Fruit fly (Drosophila melanogaster) whole organism, embryonic: ENCODE data around the gene MFS18.
A peak's percentile ranks its signal among the peaks of the same experiment; 100 is the strongest.

Experiments used
- Ada2b ChIP-seq: fragments of 200-800 bp; sonication (Bioruptor generic); IDR thresholded peaks from 2 replicates; pipeline ENCODE4 v1.3.6; 2022; ENCODE audit warnings: missing biosample characterization, missing genetic modification characterization
- Bgb ChIP-seq: fragments of 200-800 bp; sonication (Bioruptor generic); IDR thresholded peaks from 2 replicates; pipeline ENCODE4 v1.3.6; 2022; ENCODE audit warnings: missing biosample characterization, missing genetic modification characterization; ENCODE audit not compliant: partially characterized antibody
- CG10543 ChIP-seq: fragments of 200-800 bp; sonication (Bioruptor generic); optimal IDR thresholded peaks from 3 replicates; lab custom pipeline; 2017; ENCODE audit warnings: missing biosample characterization, mild to moderate bottlenecking, missing genetic modification characterization, moderate library complexity
- CG11085 ChIP-seq: fragments of 200-800 bp; sonication (Bioruptor generic); IDR thresholded peaks from 2 replicates; pipeline ENCODE4 v1.3.6; 2022; ENCODE audit warnings: missing biosample characterization, missing genetic modification characterization
- CG11398 ChIP-seq: fragments of 200-800 bp; sonication (Bioruptor generic); optimal IDR thresholded peaks from 2 replicates; lab custom pipeline; 2016; ENCODE audit warnings: missing biosample characterization, missing genetic modification characterization
- CG11560 ChIP-seq: fragments of 200-800 bp; sonication (Bioruptor generic); IDR thresholded peaks from 3 replicates; pipeline ENCODE4 v1.3.6; 2022; ENCODE audit warnings: missing biosample characterization, missing genetic modification characterization
- CG12744 ChIP-seq: fragments of 200-800 bp; sonication (Bioruptor generic); optimal IDR thresholded peaks from 2 replicates; lab custom pipeline; 2016; ENCODE audit warnings: missing biosample characterization, missing genetic modification characterization
- CG13894 ChIP-seq: fragments of 200-800 bp; sonication (Bioruptor generic); optimal IDR thresholded peaks from 3 replicates; lab custom pipeline; 2018; ENCODE audit warnings: missing biosample characterization, mild to moderate bottlenecking, missing genetic modification characterization, moderate library complexity
- CG15073 ChIP-seq: fragments of 200-800 bp; sonication (Bioruptor generic); optimal IDR thresholded peaks from 2 replicates; lab custom pipeline; 2016; ENCODE audit warnings: missing biosample characterization, missing genetic modification characterization
- CG16813 ChIP-seq: fragments of 200-800 bp; sonication (Bioruptor generic); IDR thresholded peaks from 3 replicates; pipeline ENCODE4 v1.3.6; 2022; ENCODE audit warnings: missing biosample characterization, missing genetic modification characterization; ENCODE audit not compliant: partially characterized antibody
- CG17612 ChIP-seq: fragments of 200-800 bp; sonication (Bioruptor generic); IDR thresholded peaks from 2 replicates; pipeline ENCODE4 v1.3.6; 2022; ENCODE audit warnings: missing biosample characterization, missing genetic modification characterization
- CG17802 ChIP-seq: fragments of 200-800 bp; sonication (Bioruptor generic); optimal IDR thresholded peaks from 2 replicates; lab custom pipeline; 2018; ENCODE audit warnings: missing biosample characterization, mild to moderate bottlenecking, missing genetic modification characterization, moderate library complexity
- CG18619 ChIP-seq: fragments of 200-800 bp; sonication (Bioruptor generic); optimal IDR thresholded peaks from 3 replicates; lab custom pipeline; 2017; ENCODE audit warnings: missing biosample characterization, mild to moderate bottlenecking, missing genetic modification characterization
- CG30403 ChIP-seq: fragments of 200-800 bp; sonication (Bioruptor generic); optimal IDR thresholded peaks from 3 replicates; lab custom pipeline; 2016; ENCODE audit warnings: missing biosample characterization, missing genetic modification characterization
- CG32767 ChIP-seq: fragments of 200-800 bp; sonication (Bioruptor generic); IDR thresholded peaks from 2 replicates; pipeline ENCODE4 v1.3.6; 2022; ENCODE audit warnings: missing biosample characterization, missing genetic modification characterization
- CG3847 ChIP-seq: fragments of 200-800 bp; sonication (Bioruptor generic); IDR thresholded peaks from 2 replicates; pipeline ENCODE4 v1.3.6; 2022; ENCODE audit warnings: missing biosample characterization, missing genetic modification characterization
- CG4282 ChIP-seq: fragments of 200-800 bp; sonication (Bioruptor generic); optimal IDR thresholded peaks from 2 replicates; lab custom pipeline; 2016; ENCODE audit warnings: missing biosample characterization, missing genetic modification characterization
- CG6175 ChIP-seq: fragments of 200-800 bp; sonication (Bioruptor generic); IDR thresholded peaks from 3 replicates; pipeline ENCODE4 v1.3.6; 2022; ENCODE audit warnings: missing biosample characterization, missing genetic modification characterization
- CG6654 ChIP-seq: fragments of 200-800 bp; sonication (Bioruptor generic); optimal IDR thresholded peaks from 2 replicates; lab custom pipeline; 2017; ENCODE audit warnings: missing biosample characterization, mild to moderate bottlenecking, missing genetic modification characterization
- CG7556 ChIP-seq: fragments of 200-800 bp; sonication (Bioruptor generic); optimal IDR thresholded peaks from 2 replicates; lab custom pipeline; 2017; ENCODE audit warnings: missing biosample characterization, mild to moderate bottlenecking, missing genetic modification characterization
- CG7786 ChIP-seq: fragments of 200-800 bp; sonication (Bioruptor generic); optimal IDR thresholded peaks from 2 replicates; lab custom pipeline; 2016; ENCODE audit warnings: missing biosample characterization, missing genetic modification characterization
- CG8089 ChIP-seq: fragments of 200-800 bp; sonication (Bioruptor generic); optimal IDR thresholded peaks from 3 replicates; lab custom pipeline; 2016; ENCODE audit warnings: missing biosample characterization, missing genetic modification characterization
- D19B ChIP-seq: fragments of 200-800 bp; sonication (Bioruptor generic); optimal IDR thresholded peaks from 2 replicates; lab custom pipeline; 2017; ENCODE audit warnings: missing biosample characterization, mild to moderate bottlenecking, missing genetic modification characterization
- Dref ChIP-seq: fragments of 200-800 bp; sonication (Bioruptor generic); IDR thresholded peaks from 2 replicates; pipeline ENCODE4 v1.3.6; 2022; ENCODE audit warnings: missing biosample characterization, missing genetic modification characterization
- Eip74EF ChIP-seq, 2 experiments: fragments of 200-800 bp in 1 of 2; fragments of >200 bp in 1 of 2; sonication (Bioruptor generic) in 1 of 2; optimal IDR thresholded peaks; 2 replicates each; lab custom pipeline; 2017 to 2019; ENCODE audit warnings: missing biosample characterization in 2 of 2, missing genetic modification characterization in 2 of 2, mild to moderate bottlenecking in 1 of 2, moderate library complexity in 1 of 2
- Fer3 ChIP-seq: fragments of 200-800 bp; sonication (Bioruptor generic); optimal IDR thresholded peaks from 2 replicates; lab custom pipeline; 2018; ENCODE audit warnings: missing biosample characterization, mild to moderate bottlenecking, missing genetic modification characterization, moderate library complexity
- HLH54F ChIP-seq: fragments of 200-800 bp; sonication (Bioruptor generic); optimal IDR thresholded peaks from 3 replicates; lab custom pipeline; 2016; ENCODE audit warnings: missing biosample characterization, missing genetic modification characterization
- Max ChIP-seq: fragments of 200-800 bp; sonication (Bioruptor generic); optimal IDR thresholded peaks from 2 replicates; lab custom pipeline; 2016; ENCODE audit warnings: missing biosample characterization, mild to moderate bottlenecking, missing genetic modification characterization
- Nf-YB ChIP-seq: fragments of 200-800 bp; sonication (Bioruptor generic); optimal IDR thresholded peaks from 3 replicates; lab custom pipeline; 2019; ENCODE audit warnings: missing biosample characterization, mild to moderate bottlenecking, missing genetic modification characterization, moderate library complexity
- Sox102F ChIP-seq: fragments of 200-800 bp; sonication (Bioruptor generic); optimal IDR thresholded peaks from 2 replicates; lab custom pipeline; 2018; ENCODE audit warnings: missing biosample characterization, mild to moderate bottlenecking, missing genetic modification characterization, moderate library complexity
- amos ChIP-seq: fragments of 200-800 bp; sonication (Bioruptor generic); IDR thresholded peaks from 2 replicates; pipeline ENCODE4 v1.3.6; 2022; ENCODE audit warnings: missing biosample characterization, missing genetic modification characterization; ENCODE audit not compliant: partially characterized antibody
- ato ChIP-seq: fragments of 200-800 bp; sonication (Bioruptor generic); IDR thresholded peaks from 2 replicates; pipeline ENCODE4 v1.3.6; 2022; ENCODE audit warnings: missing biosample characterization, missing genetic modification characterization; ENCODE audit not compliant: partially characterized antibody
- bsh ChIP-seq, 2 experiments: fragments of 200-800 bp; sonication (Bioruptor generic); optimal IDR thresholded peaks; 2 replicates each; lab custom pipeline; 2017 to 2018; ENCODE audit warnings: mild to moderate bottlenecking in 2 of 2, missing biosample characterization in 2 of 2, missing genetic modification characterization in 2 of 2, moderate library complexity in 1 of 2
- crc ChIP-seq: fragments of 200-800 bp; sonication (Bioruptor generic); optimal IDR thresholded peaks from 2 replicates; lab custom pipeline; 2016; ENCODE audit warnings: missing biosample characterization, missing genetic modification characterization
- fd64A ChIP-seq: fragments of 200-800 bp; sonication (Bioruptor generic); optimal IDR thresholded peaks from 3 replicates; lab custom pipeline; 2018; ENCODE audit warnings: missing biosample characterization, mild to moderate bottlenecking, missing genetic modification characterization
- fu2 ChIP-seq: fragments of 200-800 bp; sonication (Bioruptor generic); optimal IDR thresholded peaks from 2 replicates; lab custom pipeline; 2016; ENCODE audit warnings: missing biosample characterization, missing genetic modification characterization
- gcm2 ChIP-seq: fragments of 200-800 bp; sonication (Bioruptor generic); optimal IDR thresholded peaks from 2 replicates; lab custom pipeline; 2016; ENCODE audit warnings: missing biosample characterization, missing genetic modification characterization
- grn ChIP-seq: fragments of 200-800 bp; sonication (Bioruptor generic); optimal IDR thresholded peaks from 3 replicates; lab custom pipeline; 2017; ENCODE audit warnings: missing biosample characterization, missing genetic modification characterization
- jumu ChIP-seq: fragments of 200-800 bp; sonication (Bioruptor generic); optimal IDR thresholded peaks from 3 replicates; lab custom pipeline; 2016; ENCODE audit warnings: missing biosample characterization, missing genetic modification characterization
- mirr ChIP-seq: fragments of 200-800 bp; sonication (Bioruptor generic); optimal IDR thresholded peaks from 3 replicates; lab custom pipeline; 2018; ENCODE audit warnings: missing biosample characterization, mild to moderate bottlenecking, missing genetic modification characterization
- phol ChIP-seq: fragments of 200-800 bp; sonication (Bioruptor generic); optimal IDR thresholded peaks from 3 replicates; lab custom pipeline; 2018; ENCODE audit warnings: missing biosample characterization, mild to moderate bottlenecking, missing genetic modification characterization, moderate library complexity
- pros ChIP-seq: fragments of 200-800 bp; sonication (Bioruptor generic); optimal IDR thresholded peaks from 3 replicates; lab custom pipeline; 2019; ENCODE audit warnings: missing biosample characterization, mild to moderate bottlenecking, missing genetic modification characterization, moderate library complexity
- pum ChIP-seq: fragments of 200-800 bp; sonication (Bioruptor generic); optimal IDR thresholded peaks from 2 replicates; lab custom pipeline; 2016; ENCODE audit warnings: missing biosample characterization, missing genetic modification characterization
- ro ChIP-seq: fragments of 200-800 bp; sonication (Bioruptor generic); IDR thresholded peaks from 2 replicates; pipeline ENCODE4 v1.3.6; 2022; ENCODE audit warnings: missing biosample characterization, missing genetic modification characterization
- schlank ChIP-seq: fragments of 200-800 bp; sonication (Bioruptor generic); optimal IDR thresholded peaks from 2 replicates; lab custom pipeline; 2018; ENCODE audit warnings: missing biosample characterization, mild to moderate bottlenecking, missing genetic modification characterization
- scrt ChIP-seq: fragments of 200-800 bp; sonication (Bioruptor generic); optimal IDR thresholded peaks from 2 replicates; lab custom pipeline; 2018; ENCODE audit warnings: missing biosample characterization, mild to moderate bottlenecking, missing genetic modification characterization, moderate library complexity
- sima ChIP-seq: fragments of 200-800 bp; sonication (Bioruptor generic); optimal IDR thresholded peaks from 2 replicates; lab custom pipeline; 2016; ENCODE audit warnings: missing biosample characterization, missing genetic modification characterization
- slp2 ChIP-seq: fragments of 200-800 bp; sonication (Bioruptor generic); optimal IDR thresholded peaks from 2 replicates; lab custom pipeline; 2016; ENCODE audit warnings: missing biosample characterization, missing genetic modification characterization
- tap ChIP-seq: fragments of 200-800 bp; optimal IDR thresholded peaks from 3 replicates; lab custom pipeline; 2019; ENCODE audit warnings: missing biosample characterization, mild to moderate bottlenecking, missing genetic modification characterization, moderate library complexity
- vvl ChIP-seq: fragments of 200-800 bp; sonication (Bioruptor generic); IDR thresholded peaks from 2 replicates; pipeline ENCODE4 v1.3.6; 2022; ENCODE audit warnings: missing biosample characterization, missing genetic modification characterization

Gene MFS18

DNA sequence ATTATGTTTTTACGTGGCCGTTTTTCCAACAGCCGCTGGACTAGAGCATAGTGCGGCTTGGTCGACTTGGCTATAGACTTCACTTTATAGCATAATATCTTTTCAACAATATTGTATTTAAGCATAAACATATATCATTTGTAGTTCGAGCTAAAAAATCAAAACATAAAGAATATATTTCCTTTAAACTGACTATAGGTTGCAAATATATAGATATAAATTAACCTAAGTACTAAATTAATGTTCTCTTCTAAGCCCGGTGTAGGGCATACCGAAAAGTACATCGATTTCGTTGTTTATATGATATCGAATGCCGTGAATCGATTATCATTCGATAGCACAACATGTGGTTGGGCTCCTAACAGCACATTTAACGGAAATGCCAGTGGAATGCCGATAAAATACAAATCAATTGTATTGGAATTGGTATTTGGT is at the start of gene MFS18 (continued):
- TF ChIP-seq Eip74EF (GFP tag; optimal IDR thresholded peaks at IDR 0.05; lab: Kevin White, UChicago): peak in 1 of 2 experiments; percentile 94
- TF ChIP-seq grn (GFP tag; lab: Kevin White, UChicago): peak; percentile 74
- peak; percentile 97 for TF ChIP-seq CG7556
- peak; percentile 92 for TF ChIP-seq CG17802
- peak; percentile 35 for TF ChIP-seq CG11398 (GFP tag; lab: Kevin White, UChicago)
- TF ChIP-seq bsh (GFP tag; optimal IDR thresholded peaks at IDR 0.05; lab: Kevin White, UChicago): peak; percentile 67 to 97
- TF ChIP-seq tap (tag; lab: Kevin White, UChicago): peak; percentile 98
- TF ChIP-seq Ada2b (GFP tag; lab: Robert Waterston, UW): peak; percentile 98
- TF ChIP-seq phol (tag; lab: Kevin White, UChicago): peak; percentile 99
- TF ChIP-seq CG7786 (GFP tag; lab: Kevin White, UChicago): peak; percentile 78
- TF ChIP-seq ato (GFP tag; lab: Robert Waterston, UW): peak; percentile 92
- peak; percentile 59 for TF ChIP-seq CG16813 (GFP tag; lab: Robert Waterston, UW)
- peak; percentile 68 for TF ChIP-seq CG12744 (GFP tag; lab: Kevin White, UChicago)
- peak; percentile 92 for TF ChIP-seq CG18619 (GFP tag; lab: Kevin White, UChicago)
- TF ChIP-seq CG13894 (tag; lab: Kevin White, UChicago): peak; percentile 95
- TF ChIP-seq CG32767 (GFP tag; lab: Robert Waterston, UW): peak; percentile 99
- TF ChIP-seq CG11560 (tag; lab: Robert Waterston, UW): peak; percentile 98
- TF ChIP-seq CG30403 (GFP tag; lab: Kevin White, UChicago): peak; percentile 98
- TF ChIP-seq crc (GFP tag; lab: Kevin White, UChicago): peak; percentile 92
- peak; percentile 65 for TF ChIP-seq slp2 (GFP tag; lab: Kevin White, UChicago)
- TF ChIP-seq scrt (GFP tag; lab: Kevin White, UChicago): peak; percentile 96
- peak; percentile 77; the same call in 1 of the 2 replicates for TF ChIP-seq amos (GFP tag; lab: Robert Waterston, UW)
- peak; percentile 98 for TF ChIP-seq ro (GFP tag; lab: Robert Waterston, UW)
- peak; percentile 100 for TF ChIP-seq vvl (GFP tag; lab: Robert Waterston, UW)
- TF ChIP-seq CG3847: peak; percentile 97
- peak; percentile 94 for TF ChIP-seq D19B (GFP tag; lab: Kevin White, UChicago)
- TF ChIP-seq jumu (GFP tag; lab: Kevin White, UChicago): peak; percentile 74
- peak; percentile 81 for TF ChIP-seq CG10543 (GFP tag; lab: Kevin White, UChicago)
- TF ChIP-seq CG15073 (GFP tag; lab: Kevin White, UChicago): peak; percentile 80
- peak; percentile 91 for TF ChIP-seq CG6654 (GFP tag; lab: Kevin White, UChicago)
- peak; percentile 80 for TF ChIP-seq fu2
- TF ChIP-seq Bgb: peak; percentile 86
- peak; percentile 99 for TF ChIP-seq Fer3
- no peak for TF ChIP-seq CG4282 (GFP tag; lab: Kevin White, UChicago)
- peak; percentile 89 for TF ChIP-seq mirr
- peak; percentile 97 for TF ChIP-seq Sox102F (GFP tag; lab: Kevin White, UChicago)
- peak; percentile 85 for TF ChIP-seq Dref
- peak; percentile 91 for TF ChIP-seq fd64A (GFP tag; lab: Kevin White, UChicago)
- peak; percentile 99 for TF ChIP-seq Max (GFP tag; lab: Kevin White, UChicago)
- peak; percentile 97 for TF ChIP-seq CG6175 (GFP tag; lab: Robert Waterston, UW)
- peak; percentile 80 for TF ChIP-seq pum (GFP tag; lab: Kevin White, UChicago)
- TF ChIP-seq CG17612 (GFP tag; lab: Robert Waterston, UW): peak; percentile 98
- TF ChIP-seq CG8089 (GFP tag; lab: Kevin White, UChicago): peak; percentile 71
- TF ChIP-seq HLH54F (GFP tag; lab: Kevin White, UChicago): peak; percentile 88
- TF ChIP-seq CG11085: peak; percentile 98
- peak; percentile 73 for TF ChIP-seq gcm2
- no peak for TF ChIP-seq pros (GFP tag; lab: Kevin White, UChicago)
- TF ChIP-seq Nf-YB (GFP tag; lab: Kevin White, UChicago): peak; percentile 84
- TF ChIP-seq schlank (tag; lab: Kevin White, UChicago): peak; percentile 82
- peak; percentile 14 for TF ChIP-seq sima (GFP tag; lab: Kevin White, UChicago)
